Fruit fly (Drosophila melanogaster) Kc167 (cell line): Measurements from ENCODE around the gene CG10348.

Source experiments
- Myc ChIP-seq: fragments of >200 bp; optimal IDR thresholded peaks from 2 replicates; lab custom pipeline; 2017; ENCODE audit warnings: missing external identifiers
- Sin3A ChIP-seq: fragments of >200 bp; optimal IDR thresholded peaks from 2 replicates; lab custom pipeline; 2018; ENCODE audit warnings: missing external identifiers
- h ChIP-seq: fragments of >200 bp; optimal IDR thresholded peaks from 3 replicates; lab custom pipeline; 2018; ENCODE audit warnings: missing external identifiers
- insv ChIP-seq: fragments of >200 bp; optimal IDR thresholded peaks from 3 replicates; lab custom pipeline; 2018; ENCODE audit warnings: missing external identifiers
- psq ChIP-seq: fragments of >200 bp; optimal IDR thresholded peaks from 2 replicates; lab custom pipeline; 2017; ENCODE audit warnings: missing external identifiers
- ttk ChIP-seq: sonication (Bioruptor generic); optimal IDR thresholded peaks from 2 replicates; lab custom pipeline; 2017; ENCODE audit warnings: missing external identifiers

The CG10348 gene

dm6 chr2L:18693877-18694723 is 38.2 kb downstream of the CG10348 start:
- TF ChIP-seq ttk (lab: Kevin White, UChicago): no peak
- no peak for TF ChIP-seq Sin3A (lab: Kevin White, UChicago)
- TF ChIP-seq h (lab: Kevin White, UChicago): no peak
- TF ChIP-seq Myc: no peak
- no peak for TF ChIP-seq insv (lab: Kevin White, UChicago)
- no peak for TF ChIP-seq psq

DNA sequence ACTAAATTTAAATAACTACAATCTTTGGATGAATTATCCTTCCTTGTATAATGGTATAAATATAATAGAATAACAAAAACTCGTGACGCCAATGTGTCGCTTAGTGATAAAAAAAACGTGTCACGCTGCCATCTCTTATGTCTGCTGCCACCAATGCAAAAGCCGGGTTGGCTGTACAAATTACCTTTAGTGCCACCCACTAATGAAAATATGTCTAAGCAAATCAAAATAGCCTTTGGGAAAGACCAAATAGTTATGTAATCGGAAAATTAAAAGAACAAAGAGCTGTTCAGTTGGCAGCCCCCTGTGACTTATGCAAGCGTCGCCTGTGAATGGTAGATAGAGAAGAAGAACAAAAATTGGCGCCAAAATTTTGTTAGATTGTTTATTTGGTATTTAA is 42.9 kb downstream of the CG10348 start, which contains the start of gene CG10336:
CG10336 (plus strand) TSS at position 153 of the 400 bp plus-strand sequence.
- no peak for TF ChIP-seq psq
- no peak for TF ChIP-seq Myc
- TF ChIP-seq Sin3A (lab: Kevin White, UChicago): no peak
- no peak for TF ChIP-seq insv (lab: Kevin White, UChicago)
- TF ChIP-seq ttk (lab: Kevin White, UChicago): no peak
- TF ChIP-seq h (lab: Kevin White, UChicago): no peak

DNA sequence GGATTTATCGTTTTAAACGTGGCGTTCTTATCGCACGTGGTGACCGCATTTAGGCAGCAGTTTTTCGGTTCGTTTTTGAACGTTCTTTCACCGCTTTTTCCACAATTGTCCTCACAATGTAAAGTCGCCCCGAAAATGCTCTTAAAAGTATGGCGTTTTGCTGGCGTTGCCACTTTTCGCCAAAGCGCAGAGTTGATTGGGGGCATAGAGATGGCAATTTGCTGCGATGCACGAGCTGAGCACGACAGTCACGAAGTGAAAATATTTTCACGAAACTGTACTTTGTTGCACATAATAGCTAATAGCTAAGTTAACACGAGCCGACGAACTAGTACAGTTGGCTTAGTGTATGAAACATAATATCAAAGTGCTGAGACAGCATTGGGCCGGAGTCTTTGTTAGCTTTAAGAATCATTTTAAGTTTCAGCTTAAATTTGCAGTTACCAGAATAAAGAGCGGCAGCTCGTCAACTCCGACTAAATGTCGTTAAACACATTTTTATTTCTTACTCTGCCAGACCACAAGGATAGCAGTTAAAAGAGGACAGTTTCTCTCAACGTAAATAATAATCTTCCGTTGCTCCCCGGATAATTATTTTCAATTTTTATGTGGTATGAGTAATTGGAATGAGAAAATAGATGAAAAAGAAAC is 43.6 kb downstream of the CG10348 start, which contains the start of gene msl-1:
msl-1 (minus strand) TSS at position 155 of the 651 bp plus-strand sequence.
- TF ChIP-seq Sin3A (lab: Kevin White, UChicago) (peak; percentile 23), h (lab: Kevin White, UChicago) (no peak), insv (lab: Kevin White, UChicago) (no peak), psq (no peak), ttk (lab: Kevin White, UChicago) (no peak), Myc (no peak)

DNA sequence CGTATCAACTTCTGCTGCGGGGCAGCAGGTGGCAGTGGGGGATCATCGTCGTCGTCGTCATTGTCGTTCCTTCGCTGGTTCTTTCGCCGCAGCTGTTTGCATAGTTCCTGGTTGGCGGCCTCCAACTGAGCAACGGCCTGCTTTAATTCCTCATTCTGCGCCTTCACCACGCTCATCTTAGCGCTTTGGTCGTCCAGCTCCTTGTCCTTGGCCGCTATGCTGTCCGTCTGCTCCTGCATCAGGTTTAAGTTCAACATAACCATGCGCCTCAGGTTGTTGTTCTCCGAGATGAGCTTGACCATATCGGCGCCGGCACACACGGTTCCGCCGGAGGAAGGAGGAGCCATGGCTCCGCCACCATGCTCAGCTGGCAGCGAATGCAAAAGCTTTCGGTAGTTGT is 44.5 kb downstream of the CG10348 start:
- TF ChIP-seq Sin3A (lab: Kevin White, UChicago) (no peak), ttk (lab: Kevin White, UChicago) (peak; percentile 91)

dm6 chr2L:18681903-18682302 is 50.4 kb downstream of the CG10348 start, which contains the start of gene tos:
Gene tos, minus strand, starts transcription at chr2L:18682075.
- TF ChIP-seq Myc (no peak), Sin3A (lab: Kevin White, UChicago) (no peak), psq (no peak), ttk (lab: Kevin White, UChicago) (no peak), insv (lab: Kevin White, UChicago) (no peak), h (lab: Kevin White, UChicago) (no peak)

- TF ChIP-seq h (lab: Kevin White, UChicago): no peak
- TF ChIP-seq psq: no peak
- TF ChIP-seq Sin3A (lab: Kevin White, UChicago): no peak
- TF ChIP-seq insv (lab: Kevin White, UChicago): no peak
- no peak for TF ChIP-seq ttk (lab: Kevin White, UChicago)
- no peak for TF ChIP-seq Myc
Measured at dm6 chr2L:18677910-18678639, 54.2 kb downstream of the CG10348 start.

dm6 chr2L:18676948-18677820 is 55.1 kb downstream of the CG10348 start, which contains the start of the genes Mst36Fa and CG31751:
Gene Mst36Fa, minus strand, starts transcription at chr2L:18676998.
Gene CG31751, plus strand, starts transcription at chr2L:18677221.
- no peak for TF ChIP-seq Sin3A (lab: Kevin White, UChicago)
- no peak for TF ChIP-seq insv (lab: Kevin White, UChicago)
- no peak for TF ChIP-seq h (lab: Kevin White, UChicago)
- no peak for TF ChIP-seq psq
- no peak for TF ChIP-seq ttk (lab: Kevin White, UChicago)
- TF ChIP-seq Myc: no peak

- TF ChIP-seq psq (no peak), h (lab: Kevin White, UChicago) (no peak), Sin3A (lab: Kevin White, UChicago) (no peak), Myc (no peak), ttk (lab: Kevin White, UChicago) (no peak), insv (lab: Kevin White, UChicago) (no peak)
Measured at dm6 chr2L:18674994-18675393, 57.3 kb downstream of the CG10348 start, which contains the start of gene Mst36Fb. Gene Mst36Fb, minus strand, starts transcription at chr2L:18675094.

DNA sequence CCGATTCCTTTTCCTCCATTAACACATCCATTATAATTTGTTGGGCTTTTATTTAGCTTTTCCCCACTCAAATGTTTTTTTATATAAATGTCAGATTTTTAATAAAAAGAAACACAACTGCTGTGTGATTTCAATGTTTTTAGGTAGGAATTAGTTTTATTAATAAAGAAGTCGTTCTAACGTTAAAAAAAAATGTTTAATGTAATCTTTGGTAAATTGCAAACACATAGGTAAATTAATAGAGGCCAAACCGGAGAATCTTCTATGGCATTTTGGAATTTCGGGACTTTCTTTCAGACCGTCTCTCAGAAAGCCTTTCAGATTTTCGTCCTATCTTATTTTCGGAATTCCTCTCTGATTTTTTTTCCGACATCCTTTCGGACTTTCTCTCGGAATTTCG is 59.1 kb downstream of the CG10348 start, which contains the start of gene CG43339:
CG43339 (minus strand) TSS at position 101 of the 400 bp plus-strand sequence.
- TF ChIP-seq h (lab: Kevin White, UChicago) (no peak), insv (lab: Kevin White, UChicago) (no peak), Sin3A (lab: Kevin White, UChicago) (no peak), Myc (no peak)

DNA sequence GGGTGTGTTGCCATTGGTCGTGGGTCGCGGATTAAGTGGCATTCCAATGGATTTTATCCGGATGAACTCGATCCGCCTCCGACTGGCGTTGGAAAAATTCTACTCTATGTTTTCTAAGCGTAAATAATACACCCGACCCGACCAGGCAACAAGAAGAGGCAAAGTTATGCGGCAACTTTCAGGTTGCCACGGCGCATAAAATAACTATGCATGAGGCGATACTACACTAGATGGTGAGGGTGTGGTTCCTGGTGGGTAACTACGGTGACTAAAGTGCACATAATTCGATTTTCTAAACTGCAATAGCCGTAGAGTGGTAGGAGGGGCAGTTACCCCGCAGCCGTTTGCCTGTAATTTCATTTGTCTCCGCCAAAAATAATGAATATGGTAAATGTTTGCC is 61.2 kb downstream of the CG10348 start, which contains the start of gene CG43338:
CG43338 (minus strand) TSS at position 101 of the 400 bp plus-strand sequence.
- no peak for TF ChIP-seq h (lab: Kevin White, UChicago)
- TF ChIP-seq Sin3A (lab: Kevin White, UChicago): no peak
- no peak for TF ChIP-seq insv (lab: Kevin White, UChicago)
- no peak for TF ChIP-seq Myc
- TF ChIP-seq ttk (lab: Kevin White, UChicago): no peak
- TF ChIP-seq psq: no peak
